Fruit fly (Drosophila melanogaster) whole organism, prepupa: ENCODE results near the gene NetB.

ENCODE experiments used
- CG1621 ChIP-seq: fragments of 200-800 bp; sonication (Bioruptor generic); optimal IDR thresholded peaks from 3 replicates; lab custom pipeline; 2018; ENCODE audit warnings: missing biosample characterization, mild to moderate bottlenecking, missing genetic modification characterization
- CG16779 ChIP-seq: fragments of 200-800 bp; sonication (Bioruptor generic); optimal IDR thresholded peaks from 3 replicates; lab custom pipeline; 2017; ENCODE audit warnings: missing biosample characterization, mild to moderate bottlenecking, missing genetic modification characterization
- CG6792 ChIP-seq: fragments of 200-800 bp; sonication (Bioruptor generic); optimal IDR thresholded peaks from 3 replicates; lab custom pipeline; 2016; ENCODE audit warnings: missing biosample characterization, missing genetic modification characterization
- Gug ChIP-seq: fragments of 200-800 bp; sonication (Bioruptor generic); IDR thresholded peaks from 2 replicates; pipeline ENCODE4 v1.3.6; 2022; ENCODE audit warnings: missing biosample characterization, missing genetic modification characterization
- Lpt ChIP-seq: fragments of 200-800 bp; sonication (Bioruptor generic); optimal IDR thresholded peaks from 3 replicates; lab custom pipeline; 2016; ENCODE audit warnings: missing biosample characterization, missing genetic modification characterization
- Sox14 ChIP-seq: fragments of 200-800 bp; sonication (Bioruptor generic); optimal IDR thresholded peaks from 3 replicates; lab custom pipeline; 2016; ENCODE audit warnings: missing biosample characterization, missing genetic modification characterization
- acj6 ChIP-seq: fragments of 200-800 bp; sonication (Bioruptor generic); optimal IDR thresholded peaks from 3 replicates; lab custom pipeline; 2016; ENCODE audit warnings: missing biosample characterization, missing genetic modification characterization
- lz ChIP-seq: fragments of 200-800 bp; sonication (Bioruptor generic); optimal IDR thresholded peaks from 3 replicates; lab custom pipeline; 2016; ENCODE audit warnings: missing biosample characterization, missing genetic modification characterization
- pdm3 ChIP-seq: fragments of 200-800 bp; sonication (Bioruptor generic); optimal IDR thresholded peaks from 3 replicates; lab custom pipeline; 2016; ENCODE audit warnings: missing biosample characterization, missing genetic modification characterization
- vri ChIP-seq: fragments of 200-800 bp; sonication (Bioruptor generic); optimal IDR thresholded peaks from 3 replicates; lab custom pipeline; 2016; ENCODE audit warnings: missing biosample characterization, mild to moderate bottlenecking, missing genetic modification characterization

- no peak for TF ChIP-seq lz
- TF ChIP-seq CG6792 (GFP tag; lab: Kevin White, UChicago) = no peak
- no peak for TF ChIP-seq Lpt (GFP tag; lab: Kevin White, UChicago)
- peak; percentile 15 for TF ChIP-seq acj6 (GFP tag; lab: Kevin White, UChicago)
- peak; percentile 19 for TF ChIP-seq Sox14 (GFP tag; lab: Kevin White, UChicago)
- peak; percentile 39 for TF ChIP-seq pdm3 (GFP tag; lab: Kevin White, UChicago)
- TF ChIP-seq CG16779 (tag; lab: Kevin White, UChicago) = no peak
- no peak for TF ChIP-seq Gug (GFP tag; lab: Robert Waterston, UW)
- TF ChIP-seq vri (GFP tag; lab: Kevin White, UChicago) = no peak
- TF ChIP-seq CG1621 = no peak
Observed at dm6 chrX:14738420-14738819, 10.8 kb downstream of the NetB start.
